Fruit fly (Drosophila melanogaster): ENCODE measurements around the gene CG3040.

dm6 chrX:7005444-7005843 is 32.3 kb upstream of the CG3040 start:
- TF ChIP-seq acj6 (GFP tag; optimal IDR thresholded peaks at IDR 0.05) = no peak
- TF ChIP-seq Sox102F (GFP tag; optimal IDR thresholded peaks at IDR 0.05) = no peak
- no peak for TF ChIP-seq CG8319 (GFP tag; optimal IDR thresholded peaks at IDR 0.05)
- TF ChIP-seq vri (GFP tag; optimal IDR thresholded peaks at IDR 0.05) = no peak
- no peak for TF ChIP-seq CG6163 (GFP tag; IDR thresholded peaks at IDR 0.05)
- TF ChIP-seq fkh (GFP tag; optimal IDR thresholded peaks at IDR 0.05) = no peak
- TF ChIP-seq CG6276 (GFP tag; optimal IDR thresholded peaks at IDR 0.05) = no peak
- no peak for TF ChIP-seq CG3919 (GFP tag; optimal IDR thresholded peaks at IDR 0.05)
- no peak for TF ChIP-seq Gug (GFP tag; IDR thresholded peaks at IDR 0.05)
- no peak for TF ChIP-seq CG34406 (GFP tag; optimal IDR thresholded peaks at IDR 0.05)
- TF ChIP-seq CG11294 (GFP tag; IDR thresholded peaks at IDR 0.05) = no peak

All from whole organism, prepupa.